Fruit fly (Drosophila melanogaster): Measurements from ENCODE around the gene CG4730.

CG4730 gene

dm6 chr3R:25661531-25662193, 16.8 kb downstream of the CG4730 start, which contains the start of gene RASSF8 (continued):
- TF ChIP-seq Smox (GFP tag; optimal IDR thresholded peaks at IDR 0.05): peak; percentile 31
- TF ChIP-seq Ets96B (tag; optimal IDR thresholded peaks at IDR 0.05): no peak
- peak; percentile 7; the same call in 1 of the 3 replicates for TF ChIP-seq eg (GFP tag; IDR thresholded peaks at IDR 0.05)
- TF ChIP-seq dac (GFP tag; optimal IDR thresholded peaks at IDR 0.05): no peak
- peak; percentile 15 for TF ChIP-seq pdm3 (GFP tag; optimal IDR thresholded peaks at IDR 0.05)
- no peak for TF ChIP-seq Eip93F (GFP tag; optimal IDR thresholded peaks at IDR 0.05)
- TF ChIP-seq CG8319 (GFP tag; optimal IDR thresholded peaks at IDR 0.05): no peak
- no peak for TF ChIP-seq ss (GFP tag; optimal IDR thresholded peaks at IDR 0.05)
- no peak for TF ChIP-seq CG3919 (GFP tag; optimal IDR thresholded peaks at IDR 0.05)
- peak; percentile 79 for TF ChIP-seq Blimp-1 (GFP tag; optimal IDR thresholded peaks at IDR 0.05)
- peak; percentile 23 for TF ChIP-seq Ets21C (GFP tag; optimal IDR thresholded peaks at IDR 0.05)
- TF ChIP-seq esn (GFP tag; optimal IDR thresholded peaks at IDR 0.05): peak; percentile 39
- peak; percentile 25; the same call in 1 of the 3 replicates for TF ChIP-seq CG8119 (GFP tag; IDR thresholded peaks at IDR 0.05)

dm6 chr3R:25660985-25661530, 17.4 kb downstream of the CG4730 start, which contains the start of gene Tnks:
TSS of gene Tnks (minus strand) at chr3R:25661286.
- no peak for TF ChIP-seq CG11762 (GFP tag; optimal IDR thresholded peaks at IDR 0.05; ENCODE audit: insufficient read depth)
- TF ChIP-seq CG31627 (GFP tag; optimal IDR thresholded peaks at IDR 0.05): no peak
- TF ChIP-seq OdsH (GFP tag; optimal IDR thresholded peaks at IDR 0.05): peak; percentile 5
- TF ChIP-seq CG3032 (tag; optimal IDR thresholded peaks at IDR 0.05): no peak
- TF ChIP-seq fd85E (GFP tag; optimal IDR thresholded peaks at IDR 0.05): no peak
- TF ChIP-seq topi (GFP tag; optimal IDR thresholded peaks at IDR 0.05): no peak
- no peak for TF ChIP-seq vri (GFP tag; optimal IDR thresholded peaks at IDR 0.05)
- TF ChIP-seq CG6276 (GFP tag; optimal IDR thresholded peaks at IDR 0.05): no peak
- TF ChIP-seq ss (GFP tag; optimal IDR thresholded peaks at IDR 0.05): no peak
- TF ChIP-seq net (GFP tag; optimal IDR thresholded peaks at IDR 0.05): no peak
- peak; percentile 33 for TF ChIP-seq CG10631 (GFP tag; optimal IDR thresholded peaks at IDR 0.05)
- peak; percentile 30; the same call in 1 of the 3 replicates for TF ChIP-seq CG6163 (GFP tag; IDR thresholded peaks at IDR 0.05)
- peak; percentile 76 for TF ChIP-seq Eip78C (GFP tag)
- no peak for TF ChIP-seq CG11294 (GFP tag; IDR thresholded peaks at IDR 0.05)
- no peak for TF ChIP-seq CG11902 (GFP tag; optimal IDR thresholded peaks at IDR 0.05)
- TF ChIP-seq Smox (GFP tag; optimal IDR thresholded peaks at IDR 0.05): no peak
- TF ChIP-seq CG8632 (GFP tag; optimal IDR thresholded peaks at IDR 0.05): no peak
- no peak for TF ChIP-seq Hr39 (GFP tag; optimal IDR thresholded peaks at IDR 0.05)
- TF ChIP-seq Eip93F (GFP tag; optimal IDR thresholded peaks at IDR 0.05): no peak
- peak; percentile 8 for TF ChIP-seq Sox102F (GFP tag; optimal IDR thresholded peaks at IDR 0.05)
- no peak for TF ChIP-seq pdm3 (GFP tag; optimal IDR thresholded peaks at IDR 0.05)
- TF ChIP-seq Lpt (GFP tag; optimal IDR thresholded peaks at IDR 0.05): no peak
- TF ChIP-seq CG8119 (GFP tag; IDR thresholded peaks at IDR 0.05): no peak
- no peak for TF ChIP-seq CG3919 (GFP tag; optimal IDR thresholded peaks at IDR 0.05)
- TF ChIP-seq spab (GFP tag; optimal IDR thresholded peaks at IDR 0.05): no peak
- TF ChIP-seq CG1621 (tag; optimal IDR thresholded peaks at IDR 0.05): no peak
- no peak for TF ChIP-seq Sox14 (GFP tag; optimal IDR thresholded peaks at IDR 0.05)
- no peak for TF ChIP-seq Sox15 (GFP tag; optimal IDR thresholded peaks at IDR 0.05)
- TF ChIP-seq esn (GFP tag; optimal IDR thresholded peaks at IDR 0.05): no peak
- TF ChIP-seq CG10669 (GFP tag; optimal IDR thresholded peaks at IDR 0.05): no peak
- peak; percentile 75 for TF ChIP-seq svp (GFP tag)
- TF ChIP-seq fd59A (GFP tag; optimal IDR thresholded peaks at IDR 0.05): no peak
- no peak for TF ChIP-seq CG6808 (GFP tag; optimal IDR thresholded peaks at IDR 0.05)
- TF ChIP-seq CG6854 (GFP tag; optimal IDR thresholded peaks at IDR 0.05): peak; percentile 66
- no peak for TF ChIP-seq Blimp-1 (GFP tag; optimal IDR thresholded peaks at IDR 0.05)
- TF ChIP-seq CG16779 (tag; optimal IDR thresholded peaks at IDR 0.05): no peak
- TF ChIP-seq Ets21C (GFP tag; optimal IDR thresholded peaks at IDR 0.05): no peak
- no peak for TF ChIP-seq CG15336 (GFP tag; IDR thresholded peaks at IDR 0.05)
- TF ChIP-seq lz (GFP tag; optimal IDR thresholded peaks at IDR 0.05): no peak
- no peak for TF ChIP-seq Eip75B (GFP tag; optimal IDR thresholded peaks at IDR 0.05)
- TF ChIP-seq Met (GFP tag; optimal IDR thresholded peaks at IDR 0.05): no peak
- TF ChIP-seq CG6792 (GFP tag; optimal IDR thresholded peaks at IDR 0.05): no peak
- TF ChIP-seq CG9139 (GFP tag; optimal IDR thresholded peaks at IDR 0.05): no peak
- no peak for TF ChIP-seq eg (GFP tag; IDR thresholded peaks at IDR 0.05)
